Fruit fly (Drosophila melanogaster) whole organism, embryonic: Measurements from ENCODE around the gene CG18661.

Experiments used
- Ada2b ChIP-seq: fragments of 200-800 bp; sonication (Bioruptor generic); IDR thresholded peaks from 2 replicates; pipeline ENCODE4 v1.3.6; 2022; ENCODE audit warnings: missing biosample characterization, missing genetic modification characterization
- Asciz ChIP-seq: fragments of 200-800 bp; sonication (Bioruptor generic); optimal IDR thresholded peaks from 2 replicates; lab custom pipeline; 2017; ENCODE audit warnings: missing biosample characterization, mild to moderate bottlenecking, missing genetic modification characterization, missing genetic modification reagents
- CG10979 ChIP-seq: fragments of 200-800 bp; sonication (Bioruptor generic); optimal IDR thresholded peaks from 2 replicates; lab custom pipeline; 2018; ENCODE audit warnings: missing biosample characterization, mild to moderate bottlenecking, missing genetic modification characterization, moderate library complexity
- CG11456 ChIP-seq: fragments of 200-800 bp; sonication (Bioruptor generic); IDR thresholded peaks from 3 replicates; pipeline ENCODE4 v1.3.6; 2022; ENCODE audit warnings: missing biosample characterization, missing genetic modification characterization
- CG12299 ChIP-seq: fragments of 200-800 bp; sonication (Bioruptor generic); optimal IDR thresholded peaks from 2 replicates; lab custom pipeline; 2018; ENCODE audit warnings: missing biosample characterization, mild to moderate bottlenecking, missing genetic modification characterization
- CG12391 ChIP-seq: fragments of 200-800 bp; sonication (Bioruptor generic); optimal IDR thresholded peaks from 3 replicates; lab custom pipeline; 2018; ENCODE audit warnings: missing biosample characterization, mild to moderate bottlenecking, missing genetic modification characterization, moderate library complexity
- CG12659 ChIP-seq: fragments of 200-800 bp; sonication (Bioruptor generic); optimal IDR thresholded peaks from 3 replicates; lab custom pipeline; 2017; ENCODE audit warnings: mild to moderate bottlenecking, missing biosample characterization, missing genetic modification reagents, missing genetic modification characterization
- CG13123 ChIP-seq: fragments of 200-800 bp; sonication (Bioruptor generic); optimal IDR thresholded peaks from 2 replicates; lab custom pipeline; 2016; ENCODE audit warnings: missing biosample characterization, missing genetic modification characterization
- CG13624 ChIP-seq: fragments of 200-800 bp; sonication (Bioruptor generic); optimal IDR thresholded peaks from 2 replicates; lab custom pipeline; 2016; ENCODE audit warnings: missing biosample characterization, missing genetic modification characterization
- CG14860 ChIP-seq: fragments of 200-800 bp; sonication (Bioruptor generic); IDR thresholded peaks from 3 replicates; pipeline ENCODE4 v1.3.6; 2022; ENCODE audit warnings: missing biosample characterization, missing genetic modification characterization; ENCODE audit not compliant: partially characterized antibody
- CG18599 ChIP-seq: fragments of 200-800 bp; sonication (Bioruptor generic); optimal IDR thresholded peaks from 3 replicates; lab custom pipeline; 2017; ENCODE audit warnings: missing biosample characterization, missing genetic modification characterization, mild to moderate bottlenecking, moderate library complexity, missing genetic modification reagents
- CG18619 ChIP-seq: fragments of 200-800 bp; sonication (Bioruptor generic); optimal IDR thresholded peaks from 3 replicates; lab custom pipeline; 2017; ENCODE audit warnings: missing biosample characterization, mild to moderate bottlenecking, missing genetic modification characterization
- CG4282 ChIP-seq: fragments of 200-800 bp; sonication (Bioruptor generic); optimal IDR thresholded peaks from 2 replicates; lab custom pipeline; 2016; ENCODE audit warnings: missing biosample characterization, missing genetic modification characterization
- CG6854 ChIP-seq: fragments of 200-800 bp; sonication (Bioruptor generic); optimal IDR thresholded peaks from 3 replicates; lab custom pipeline; 2017; ENCODE audit warnings: missing biosample characterization, mild to moderate bottlenecking, missing genetic modification characterization
- D ChIP-seq, 2 experiments: fragments of 200-800 bp in 1 of 2; fragments of >200 bp in 1 of 2; sonication (Bioruptor generic) in 1 of 2; optimal IDR thresholded peaks; 2 replicates in 1 of 2; 3 replicates in 1 of 2; lab custom pipeline; 2017; ENCODE audit warnings: mild to moderate bottlenecking in 1 of 2, missing biosample characterization in 1 of 2, missing genetic modification characterization in 1 of 2, missing genetic modification reagents in 1 of 2
- Dip3 ChIP-seq: fragments of 200-800 bp; sonication (Bioruptor generic); optimal IDR thresholded peaks from 3 replicates; lab custom pipeline; 2016; ENCODE audit warnings: missing biosample characterization, missing genetic modification characterization
- Dp ChIP-seq: fragments of 200-800 bp; sonication (Bioruptor generic); optimal IDR thresholded peaks from 2 replicates; lab custom pipeline; 2018; ENCODE audit warnings: missing biosample characterization, mild to moderate bottlenecking, missing genetic modification characterization, moderate library complexity
- Drgx ChIP-seq: fragments of 200-800 bp; sonication (Bioruptor generic); IDR thresholded peaks from 2 replicates; pipeline ENCODE4 v1.3.6; 2022; ENCODE audit warnings: missing biosample characterization, missing genetic modification characterization
- ERR ChIP-seq: fragments of 200-800 bp; sonication (Bioruptor generic); optimal IDR thresholded peaks from 2 replicates; lab custom pipeline; 2016; ENCODE audit warnings: missing biosample characterization, missing genetic modification characterization
- HLHmδ ChIP-seq: fragments of 200-800 bp; sonication (Bioruptor generic); optimal IDR thresholded peaks from 2 replicates; lab custom pipeline; 2018; ENCODE audit warnings: missing biosample characterization, mild to moderate bottlenecking, missing genetic modification characterization, moderate library complexity
- Hmx ChIP-seq: fragments of 200-800 bp; sonication (Bioruptor generic); optimal IDR thresholded peaks from 2 replicates; lab custom pipeline; 2016; ENCODE audit warnings: missing biosample characterization, missing genetic modification characterization
- Oaz ChIP-seq: fragments of 200-800 bp; sonication (Bioruptor generic); IDR thresholded peaks from 2 replicates; pipeline ENCODE4 v1.3.6; 2022; ENCODE audit warnings: missing biosample characterization, missing genetic modification characterization
- Trl ChIP-seq, 3 experiments: fragments of >200 bp in 2 of 3; fragments of 200-800 bp in 1 of 3; sonication (Bioruptor generic) in 1 of 3; optimal IDR thresholded peaks; 2 replicates in 1 of 3; 3 replicates in 2 of 3; lab custom pipeline; 2016 to 2017; ENCODE audit warnings: missing biosample characterization in 1 of 3, missing genetic modification characterization in 1 of 3
- abd-A ChIP-seq: fragments of 200-800 bp; sonication (Bioruptor generic); optimal IDR thresholded peaks from 3 replicates; lab custom pipeline; 2019; ENCODE audit warnings: missing biosample characterization, mild to moderate bottlenecking, missing genetic modification characterization, moderate library complexity
- ato ChIP-seq: fragments of 200-800 bp; sonication (Bioruptor generic); IDR thresholded peaks from 2 replicates; pipeline ENCODE4 v1.3.6; 2022; ENCODE audit warnings: missing biosample characterization, missing genetic modification characterization; ENCODE audit not compliant: partially characterized antibody
- chif ChIP-seq, 2 experiments: fragments of 200-800 bp; sonication (Bioruptor generic); optimal IDR thresholded peaks; 3 replicates each; lab custom pipeline; 2016; ENCODE audit warnings: missing biosample characterization in 2 of 2, missing genetic modification characterization in 2 of 2
- dmrt11E ChIP-seq: fragments of 200-800 bp; sonication (Bioruptor generic); optimal IDR thresholded peaks from 3 replicates; lab custom pipeline; 2018; ENCODE audit warnings: missing biosample characterization, mild to moderate bottlenecking, missing genetic modification characterization, moderate library complexity
- eyg ChIP-seq: fragments of 200-800 bp; sonication (Bioruptor generic); optimal IDR thresholded peaks from 3 replicates; lab custom pipeline; 2016; ENCODE audit warnings: missing biosample characterization, missing genetic modification characterization
- fru ChIP-seq: fragments of >200 bp; optimal IDR thresholded peaks from 2 replicates; lab custom pipeline; 2017
- fu2 ChIP-seq: fragments of 200-800 bp; sonication (Bioruptor generic); optimal IDR thresholded peaks from 2 replicates; lab custom pipeline; 2016; ENCODE audit warnings: missing biosample characterization, missing genetic modification characterization
- grau ChIP-seq: fragments of 200-800 bp; optimal IDR thresholded peaks from 3 replicates; lab custom pipeline; 2019; ENCODE audit warnings: missing biosample characterization, mild to moderate bottlenecking, missing genetic modification characterization, moderate library complexity
- grn ChIP-seq: fragments of 200-800 bp; sonication (Bioruptor generic); optimal IDR thresholded peaks from 3 replicates; lab custom pipeline; 2017; ENCODE audit warnings: missing biosample characterization, missing genetic modification characterization
- ham ChIP-seq: fragments of 200-800 bp; sonication (Bioruptor generic); IDR thresholded peaks from 2 replicates; pipeline ENCODE4 v1.3.6; 2022; ENCODE audit warnings: missing biosample characterization, missing genetic modification characterization
- hkb ChIP-seq, 2 experiments: fragments of 200-800 bp in 1 of 2; fragments of >200 bp in 1 of 2; sonication (Bioruptor generic) in 1 of 2; IDR thresholded peaks in 1 of 2; optimal IDR thresholded peaks in 1 of 2; 2 replicates each; pipeline versions ENCODE4 v1.3.6 to Lab custom; 2017 to 2022; ENCODE audit warnings: missing biosample characterization in 1 of 2, missing genetic modification characterization in 1 of 2
- lilli ChIP-seq: fragments of 200-800 bp; sonication (Bioruptor generic); optimal IDR thresholded peaks from 3 replicates; lab custom pipeline; 2016; ENCODE audit warnings: missing biosample characterization, missing genetic modification characterization
- lola ChIP-seq, 3 experiments: fragments of >200 bp in 2 of 3; fragments of 200-800 bp in 1 of 3; sonication (Bioruptor generic) in 1 of 3; optimal IDR thresholded peaks; 2 replicates each; lab custom pipeline; 2017 to 2019; ENCODE audit warnings: missing biosample characterization in 3 of 3, missing genetic modification characterization in 3 of 3, mild to moderate bottlenecking in 1 of 3, moderate library complexity in 1 of 3
- nerfin-1 ChIP-seq: fragments of 200-800 bp; sonication (Bioruptor generic); optimal IDR thresholded peaks from 3 replicates; lab custom pipeline; 2019; ENCODE audit warnings: missing biosample characterization, mild to moderate bottlenecking, missing genetic modification characterization, moderate library complexity
- nmo ChIP-seq: fragments of 200-800 bp; sonication (Bioruptor generic); optimal IDR thresholded peaks from 2 replicates; lab custom pipeline; 2018; ENCODE audit warnings: missing biosample characterization, mild to moderate bottlenecking, missing genetic modification characterization, moderate library complexity
- pb ChIP-seq: fragments of 200-800 bp; sonication (Bioruptor generic); optimal IDR thresholded peaks from 3 replicates; lab custom pipeline; 2016; ENCODE audit warnings: missing biosample characterization, missing genetic modification characterization
- phol ChIP-seq: fragments of 200-800 bp; sonication (Bioruptor generic); optimal IDR thresholded peaks from 3 replicates; lab custom pipeline; 2018; ENCODE audit warnings: missing biosample characterization, mild to moderate bottlenecking, missing genetic modification characterization, moderate library complexity
- pzg ChIP-seq: fragments of 200-800 bp; sonication (Bioruptor generic); optimal IDR thresholded peaks from 3 replicates; lab custom pipeline; 2018; ENCODE audit warnings: missing biosample characterization, mild to moderate bottlenecking, missing genetic modification characterization, moderate library complexity
- salm ChIP-seq: fragments of 200-800 bp; sonication (Bioruptor generic); optimal IDR thresholded peaks from 2 replicates; lab custom pipeline; 2018; ENCODE audit warnings: missing biosample characterization, mild to moderate bottlenecking, missing genetic modification characterization
- scrt ChIP-seq: fragments of 200-800 bp; sonication (Bioruptor generic); optimal IDR thresholded peaks from 2 replicates; lab custom pipeline; 2018; ENCODE audit warnings: missing biosample characterization, mild to moderate bottlenecking, missing genetic modification characterization, moderate library complexity
- sim ChIP-seq: fragments of 200-800 bp; sonication (Bioruptor generic); IDR thresholded peaks from 2 replicates; pipeline ENCODE4 v1.3.6; 2022; ENCODE audit warnings: missing biosample characterization, missing genetic modification characterization
- slou ChIP-seq: fragments of 200-800 bp; sonication (Bioruptor generic); optimal IDR thresholded peaks from 3 replicates; lab custom pipeline; 2016; ENCODE audit warnings: missing biosample characterization, missing genetic modification characterization
- sna ChIP-seq: fragments of 200-800 bp; sonication (Bioruptor generic); IDR thresholded peaks from 2 replicates; pipeline ENCODE4 v1.3.6; 2022; ENCODE audit warnings: missing biosample characterization, missing genetic modification characterization; ENCODE audit not compliant: partially characterized antibody
- trh ChIP-seq: fragments of 200-800 bp; sonication (Bioruptor generic); optimal IDR thresholded peaks from 2 replicates; lab custom pipeline; 2016; ENCODE audit warnings: missing biosample characterization, missing genetic modification characterization

CG18661 gene

dm6 chr2L:8949919-8950722 lies 47.3 kb upstream of the CG18661 start (continued):
- TF ChIP-seq ham (GFP tag; lab: Robert Waterston, UW) (no peak), fru (lab: Kevin White, UChicago) (no peak), nerfin-1 (tag; lab: Kevin White, UChicago) (peak; percentile 50), dmrt11E (tag; lab: Kevin White, UChicago) (peak; percentile 44), CG11456 (no peak), Ada2b (GFP tag; lab: Robert Waterston, UW) (no peak), sna (GFP tag; lab: Robert Waterston, UW) (no peak), phol (tag; lab: Kevin White, UChicago) (peak; percentile 13), CG10979 (tag; lab: Kevin White, UChicago) (peak; percentile 16), HLHmδ (GFP tag; lab: Kevin White, UChicago) (peak; percentile 69), Asciz (GFP tag; lab: Kevin White, UChicago) (no peak), Trl (optimal IDR thresholded peaks at IDR 0.05; lab: Kevin White, UChicago) (peak; percentile 58 to 83), Trl (GFP tag; optimal IDR thresholded peaks at IDR 0.05; lab: Kevin White, UChicago) (peak; percentile 7), slou (GFP tag; lab: Kevin White, UChicago) (no peak), hkb (optimal IDR thresholded peaks at IDR 0.05; lab: Kevin White, UChicago) (no peak), hkb (GFP tag; IDR thresholded peaks at IDR 0.05; lab: Robert Waterston, UW) (no peak), grn (GFP tag; lab: Kevin White, UChicago) (no peak), pb (GFP tag; lab: Kevin White, UChicago) (no peak), CG13624 (GFP tag; lab: Kevin White, UChicago) (no peak), CG12391 (tag; lab: Kevin White, UChicago) (peak; percentile 12), nmo (peak; percentile 20), CG14860 (GFP tag; lab: Robert Waterston, UW) (no peak), abd-A (tag; lab: Kevin White, UChicago) (no peak), lola (GFP tag; optimal IDR thresholded peaks at IDR 0.05; lab: Kevin White, UChicago) (peak in 1 of 3 experiments; percentile 20), trh (GFP tag; lab: Kevin White, UChicago) (no peak), Dp (no peak), Hmx (GFP tag; lab: Kevin White, UChicago) (no peak), Drgx (GFP tag; lab: Robert Waterston, UW) (peak; percentile 21; the same call in 1 of the 2 replicates), Dip3 (no peak), fu2 (GFP tag; lab: Kevin White, UChicago) (no peak), eyg (GFP tag; lab: Kevin White, UChicago) (no peak), chif (GFP tag; optimal IDR thresholded peaks at IDR 0.05; lab: Kevin White, UChicago) (peak in 1 of 2 experiments; percentile 12), salm (tag; lab: Kevin White, UChicago) (no peak), CG13123 (GFP tag; lab: Kevin White, UChicago) (no peak), lilli (GFP tag; lab: Kevin White, UChicago) (no peak), scrt (GFP tag; lab: Kevin White, UChicago) (no peak), CG6854 (no peak), CG12659 (GFP tag; lab: Kevin White, UChicago) (no peak), pzg (GFP tag; lab: Kevin White, UChicago) (no peak), CG18619 (GFP tag; lab: Kevin White, UChicago) (no peak), D (optimal IDR thresholded peaks at IDR 0.05; lab: Kevin White, UChicago) (no peak), D (GFP tag; optimal IDR thresholded peaks at IDR 0.05; lab: Kevin White, UChicago) (peak; percentile 30), Oaz (GFP tag; lab: Robert Waterston, UW) (no peak), grau (tag; lab: Kevin White, UChicago) (no peak), CG18599 (GFP tag; lab: Kevin White, UChicago) (no peak), sim (GFP tag; lab: Robert Waterston, UW) (no peak), CG12299 (tag; lab: Kevin White, UChicago) (no peak), CG4282 (GFP tag; lab: Kevin White, UChicago) (no peak), ato (GFP tag; lab: Robert Waterston, UW) (no peak), ERR (GFP tag; lab: Kevin White, UChicago) (no peak)
